Fruit fly (Drosophila melanogaster): Measurements from ENCODE around the gene Fic.

Gene Fic

DNA sequence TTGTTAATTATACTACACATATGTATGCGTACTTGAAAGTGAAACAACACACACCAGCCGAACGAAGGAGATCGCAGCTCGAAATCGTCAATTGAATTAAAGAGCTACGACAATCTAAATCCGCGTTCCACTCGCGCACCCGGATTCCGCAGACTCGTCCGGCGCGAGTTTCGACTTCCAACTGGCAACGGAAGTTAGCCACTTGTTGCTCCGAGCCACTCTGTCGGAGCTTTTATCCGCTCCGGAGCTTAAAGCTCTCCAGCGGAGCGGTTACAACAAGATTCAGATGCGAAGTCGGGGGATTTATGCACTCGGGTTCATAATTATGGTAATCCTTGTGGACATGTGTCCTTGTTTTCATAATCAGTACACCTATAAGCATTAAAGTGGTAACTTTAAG is 41.4 kb downstream of the Fic start, which contains the start of gene Rchy1 (continued):
- TF ChIP-seq CG10631 (GFP tag; optimal IDR thresholded peaks at IDR 0.05) (no peak), Sox102F (GFP tag; optimal IDR thresholded peaks at IDR 0.05) (peak; percentile 36), CG6792 (GFP tag; optimal IDR thresholded peaks at IDR 0.05) (no peak), CG8119 (GFP tag; IDR thresholded peaks at IDR 0.05) (peak; percentile 48; the same call in 1 of the 3 replicates), CG6163 (GFP tag; IDR thresholded peaks at IDR 0.05) (peak; percentile 42; the same call in 1 of the 3 replicates), Sox14 (GFP tag; optimal IDR thresholded peaks at IDR 0.05) (no peak), salr (GFP tag; optimal IDR thresholded peaks at IDR 0.05) (no peak)

- TF ChIP-seq Met (GFP tag; optimal IDR thresholded peaks at IDR 0.05), result no peak
- no peak for TF ChIP-seq CG6276 (GFP tag; optimal IDR thresholded peaks at IDR 0.05)
- peak; percentile 40 for TF ChIP-seq Hr39 (GFP tag; optimal IDR thresholded peaks at IDR 0.05)
- no peak for TF ChIP-seq CG11762 (GFP tag; optimal IDR thresholded peaks at IDR 0.05; ENCODE audit: insufficient read depth)
- TF ChIP-seq Eip75B (GFP tag; optimal IDR thresholded peaks at IDR 0.05), result peak; percentile 17
- no peak for TF ChIP-seq Smox (GFP tag; optimal IDR thresholded peaks at IDR 0.05)
- peak; percentile 64 for TF ChIP-seq Eip78C (GFP tag)
- TF ChIP-seq vri (GFP tag; optimal IDR thresholded peaks at IDR 0.05), result peak; percentile 28
These were observed 43.4 kb downstream of the Fic start, which contains the start of gene HemK1 for dm6 chr2L:6467509-6467908. TSS of gene HemK1 (minus strand) at chr2L:6467698.

- peak; percentile 13 for TF ChIP-seq svp (GFP tag)
- peak; percentile 1 for TF ChIP-seq Eip75B (GFP tag; optimal IDR thresholded peaks at IDR 0.05)
- peak; percentile 35 for TF ChIP-seq Eip78C (GFP tag)
- no peak for TF ChIP-seq CG4318 (GFP tag; optimal IDR thresholded peaks at IDR 0.05)
These were observed 46.0 kb downstream of the Fic start for dm6 chr2L:6470100-6470644.

- TF ChIP-seq achi (GFP tag; optimal IDR thresholded peaks at IDR 0.05) (peak; percentile 51), Ets21C (GFP tag; optimal IDR thresholded peaks at IDR 0.05) (peak; percentile 35), CG1621 (tag; optimal IDR thresholded peaks at IDR 0.05) (peak; percentile 40), CG8319 (GFP tag; optimal IDR thresholded peaks at IDR 0.05) (peak; percentile 28), net (GFP tag; optimal IDR thresholded peaks at IDR 0.05) (peak; percentile 50), CG11762 (GFP tag; optimal IDR thresholded peaks at IDR 0.05; ENCODE audit: insufficient read depth) (peak; percentile 10), CG6163 (GFP tag; IDR thresholded peaks at IDR 0.05) (peak; percentile 22; the same call in 1 of the 3 replicates), acj6 (GFP tag; optimal IDR thresholded peaks at IDR 0.05) (peak; percentile 57), CG6792 (GFP tag; optimal IDR thresholded peaks at IDR 0.05) (peak; percentile 67), Smox (GFP tag; optimal IDR thresholded peaks at IDR 0.05) (peak; percentile 34), Met (GFP tag; optimal IDR thresholded peaks at IDR 0.05) (peak; percentile 60), salr (GFP tag; optimal IDR thresholded peaks at IDR 0.05) (peak in 1 of 2 experiments; percentile 71), cyc (GFP tag; optimal IDR thresholded peaks at IDR 0.05) (peak; percentile 29), Eip75B (GFP tag; optimal IDR thresholded peaks at IDR 0.05) (peak; percentile 46), CG9139 (GFP tag; optimal IDR thresholded peaks at IDR 0.05) (peak; percentile 37), esn (GFP tag; optimal IDR thresholded peaks at IDR 0.05) (peak; percentile 62), pdm3 (GFP tag; optimal IDR thresholded peaks at IDR 0.05) (peak; percentile 60), CG15336 (GFP tag; IDR thresholded peaks at IDR 0.05) (no peak; the same call in 1 of the 2 replicates), spab (GFP tag; optimal IDR thresholded peaks at IDR 0.05) (peak; percentile 47), CG16779 (tag; optimal IDR thresholded peaks at IDR 0.05) (peak; percentile 51), Hr39 (GFP tag; optimal IDR thresholded peaks at IDR 0.05) (peak; percentile 47), OdsH (GFP tag; optimal IDR thresholded peaks at IDR 0.05) (peak; percentile 65), Ets96B (tag; optimal IDR thresholded peaks at IDR 0.05) (peak; percentile 32), Sox14 (GFP tag; optimal IDR thresholded peaks at IDR 0.05) (peak; percentile 38), CG11902 (GFP tag; optimal IDR thresholded peaks at IDR 0.05) (peak; percentile 61), fd85E (GFP tag; optimal IDR thresholded peaks at IDR 0.05) (peak; percentile 31), CG3919 (GFP tag; optimal IDR thresholded peaks at IDR 0.05) (peak; percentile 47), CG10669 (GFP tag; optimal IDR thresholded peaks at IDR 0.05) (peak; percentile 49), CG11294 (GFP tag; IDR thresholded peaks at IDR 0.05) (0 out of 2 replicates have a peak, but pooled peaks have one; percentile 7), ss (GFP tag; optimal IDR thresholded peaks at IDR 0.05) (peak; percentile 18 to 62), dsx (GFP tag; optimal IDR thresholded peaks at IDR 0.05; ENCODE audit: poor library complexity, severe bottlenecking) (peak; percentile 21), vri (GFP tag; optimal IDR thresholded peaks at IDR 0.05) (peak; percentile 34), fd59A (GFP tag; optimal IDR thresholded peaks at IDR 0.05) (peak; percentile 56), Hr38 (GFP tag; optimal IDR thresholded peaks at IDR 0.05) (no peak)
These were observed 48.0 kb downstream of the Fic start for dm6 chr2L:6471978-6472776.
